Worm (Caenorhabditis elegans) whole organism, mixed stage, embryonic: ENCODE measurements around the gene vha-2.

Source experiments
- ceh-43 ChIP-seq: fragments of 200-800 bp; sonication (Bioruptor generic); optimal IDR thresholded peaks from 2 replicates; lab custom pipeline; 2018; ENCODE audit warnings: mild to moderate bottlenecking, missing genetic modification characterization, moderate library complexity, missing compliant biosample characterization
- elt-1 ChIP-seq: sonication (generic microtip); optimal IDR thresholded peaks from 2 replicates; lab custom pipeline; 2017; ENCODE audit warnings: missing genetic modification characterization, mild to moderate bottlenecking, missing compliant biosample characterization, antibody characterized with exemption, moderate library complexity, borderline replicate concordance; ENCODE audit not compliant: insufficient read depth
- elt-3 ChIP-seq: fragments of 150-350 bp; optimal IDR thresholded peaks from 2 replicates; lab custom pipeline; 2014; ENCODE audit warnings: missing biosample characterization, missing genetic modification characterization
- lin-13 ChIP-seq: fragments of 150-350 bp; optimal IDR thresholded peaks from 2 replicates; lab custom pipeline; 2014; ENCODE audit warnings: missing biosample characterization, missing genetic modification characterization
- lin-32 ChIP-seq: fragments of 200-800 bp; sonication (Bioruptor generic); optimal IDR thresholded peaks from 2 replicates; lab custom pipeline; 2018; ENCODE audit warnings: mild to moderate bottlenecking, missing genetic modification characterization, missing compliant biosample characterization
- lsy-2 ChIP-seq: fragments of 150-350 bp; optimal IDR thresholded peaks from 2 replicates; lab custom pipeline; 2014; ENCODE audit warnings: missing biosample characterization, missing genetic modification characterization
- mep-1 ChIP-seq: fragments of 150-350 bp; optimal IDR thresholded peaks from 2 replicates; lab custom pipeline; 2017; ENCODE audit warnings: missing biosample characterization, missing genetic modification reagents, missing genetic modification characterization, inconsistent platforms
- sem-2 ChIP-seq: fragments of 200-800 bp; sonication (Bioruptor generic); optimal IDR thresholded peaks from 2 replicates; lab custom pipeline; 2018; ENCODE audit warnings: mild to moderate bottlenecking, missing genetic modification characterization, missing compliant biosample characterization
- snpc-4 ChIP-seq: fragments of 150-350 bp; optimal IDR thresholded peaks from 2 replicates; lab custom pipeline; 2014; ENCODE audit warnings: missing biosample characterization, missing genetic modification characterization
- unc-39 ChIP-seq: fragments of 150-350 bp; optimal IDR thresholded peaks from 2 replicates; lab custom pipeline; 2014; ENCODE audit warnings: missing biosample characterization, missing genetic modification characterization
- unc-62 ChIP-seq: fragments of 150-350 bp; optimal IDR thresholded peaks from 2 replicates; lab custom pipeline; 2014; ENCODE audit warnings: missing biosample characterization, missing genetic modification reagents, missing genetic modification characterization

- TF ChIP-seq lsy-2 (tag; lab: Kevin White, UChicago) = no peak
- TF ChIP-seq lin-32 (GFP tag; lab: Kevin White, UChicago) = no peak
- no peak for TF ChIP-seq mep-1 (tag; lab: Kevin White, UChicago)
- TF ChIP-seq elt-3 = no peak
- no peak for TF ChIP-seq unc-62 (GFP tag; lab: Kevin White, UChicago)
- TF ChIP-seq snpc-4 (tag; lab: Kevin White, UChicago) = no peak
- no peak for TF ChIP-seq sem-2
- TF ChIP-seq ceh-43 (GFP tag; lab: Kevin White, UChicago) = no peak
- TF ChIP-seq elt-1 (tag; lab: Kevin White, UChicago) = no peak
- no peak for TF ChIP-seq lin-13 (tag; lab: Kevin White, UChicago)
- no peak for TF ChIP-seq unc-39 (tag; lab: Kevin White, UChicago)
Measured at ce11 chrIII:9832569-9832968, 50.6 kb downstream of the vha-2 start.
